Worm (Caenorhabditis elegans): Measurements from ENCODE around the gene lir-2.

DNA sequence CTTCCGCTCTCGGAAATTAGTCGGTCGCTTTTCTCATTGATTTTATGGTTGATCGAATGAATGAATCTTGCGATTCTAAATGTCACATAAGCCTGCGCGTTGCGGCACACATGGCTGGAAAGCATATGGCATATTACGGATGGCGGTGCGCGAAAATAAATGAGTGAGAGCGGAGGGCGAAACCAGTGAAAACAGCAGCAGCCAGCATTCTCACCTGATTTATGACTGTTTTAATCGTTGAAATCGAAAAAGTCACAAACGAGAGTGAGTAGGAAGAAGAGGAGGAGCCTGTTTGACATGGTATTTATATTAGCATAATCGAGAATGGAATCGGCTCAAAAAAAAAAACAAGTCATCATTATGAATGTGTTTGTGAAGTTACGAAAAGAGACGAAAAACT lies 42.8 kb upstream of the lir-2 start:
- TF ChIP-seq elt-3 (tag; optimal IDR thresholded peaks at IDR 0.05): no peak
- TF ChIP-seq nhr-237 (tag; optimal IDR thresholded peaks at IDR 0.05): no peak
- peak; percentile 3 for TF ChIP-seq lin-14 (GFP tag; optimal IDR thresholded peaks at IDR 0.05)
- TF ChIP-seq jun-1 (tag; optimal IDR thresholded peaks at IDR 0.05): no peak
- no peak for TF ChIP-seq nhr-19 (GFP tag; conservative IDR thresholded peaks at IDR 0.05)
- TF ChIP-seq pqm-1 (tag; optimal IDR thresholded peaks at IDR 0.05): no peak
- no peak for TF ChIP-seq alr-1 (tag; optimal IDR thresholded peaks at IDR 0.05; ENCODE audit: borderline replicate concordance)
- TF ChIP-seq grh-1 (GFP tag; IDR thresholded peaks at IDR 0.05): no peak
- no peak for TF ChIP-seq ceh-82 (tag; optimal IDR thresholded peaks at IDR 0.05)
- no peak for TF ChIP-seq snpc-4 (tag; optimal IDR thresholded peaks at IDR 0.05)
- no peak for TF ChIP-seq nhr-11 (tag; optimal IDR thresholded peaks at IDR 0.05)
- no peak for TF ChIP-seq mdl-1 (tag; optimal IDR thresholded peaks at IDR 0.05)
- no peak for TF ChIP-seq ces-1 (GFP tag; optimal IDR thresholded peaks at IDR 0.05)
